Worm (Caenorhabditis elegans): ENCODE data around the gene lon-3.
A peak's percentile ranks its signal among the peaks of the same experiment; 100 is the strongest.

The lon-3 gene

DNA sequence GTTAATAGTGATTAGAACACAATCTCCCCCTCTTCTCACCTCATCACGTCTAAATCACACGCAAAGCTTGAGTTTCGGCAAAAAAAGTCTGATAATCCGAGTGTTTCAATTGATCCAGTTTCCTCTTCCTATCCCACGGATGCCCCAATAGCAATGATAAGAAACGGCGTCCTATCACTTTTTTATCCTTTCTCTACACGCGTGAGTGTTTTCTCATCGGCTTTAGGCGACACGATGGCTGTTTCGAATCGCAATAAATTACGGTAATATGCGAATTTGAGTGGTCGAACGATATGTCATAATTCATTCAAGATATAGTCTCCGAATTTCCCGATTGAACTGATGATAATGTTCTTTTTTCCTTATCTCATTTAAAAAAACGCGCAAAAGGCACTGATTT is 1.0 kb upstream of the lon-3 start:
- TF ChIP-seq fkh-6 (tag; optimal IDR thresholded peaks at IDR 0.05), result no peak
- TF ChIP-seq nfya-1 (tag; optimal IDR thresholded peaks at IDR 0.05), result no peak
- no peak for TF ChIP-seq ceh-2 (tag; optimal IDR thresholded peaks at IDR 0.05)
- no peak for TF ChIP-seq elt-2 (tag; optimal IDR thresholded peaks at IDR 0.05)
- TF ChIP-seq ceh-9 (tag; optimal IDR thresholded peaks at IDR 0.05), result no peak
- TF ChIP-seq hlh-8 (tag; optimal IDR thresholded peaks at IDR 0.05), result no peak

DNA sequence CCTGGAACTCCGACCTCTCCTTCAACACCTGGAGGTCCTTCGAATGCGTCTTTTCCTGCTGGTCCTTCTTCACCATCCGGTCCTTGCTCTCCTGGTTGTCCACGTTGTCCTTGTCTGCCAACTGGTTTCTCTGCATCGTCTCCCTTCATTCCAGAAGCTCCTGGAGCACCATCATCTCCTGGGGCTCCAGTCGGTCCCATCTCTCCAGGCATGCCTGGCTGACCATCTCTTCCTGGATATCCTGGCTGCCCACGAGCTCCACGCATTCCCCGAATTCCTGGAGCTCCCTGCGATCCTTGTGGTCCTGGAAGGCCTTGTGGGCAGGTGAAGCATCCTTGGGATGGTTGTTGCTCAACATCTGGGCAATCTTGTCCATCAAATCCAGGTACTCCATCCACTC is 697 bp downstream of the lon-3 start:
- no peak for TF ChIP-seq K02D7.2 (tag; optimal IDR thresholded peaks at IDR 0.05)
- peak; percentile 39 for TF ChIP-seq elt-4 (tag; optimal IDR thresholded peaks at IDR 0.05)
- no peak for TF ChIP-seq ahr-1 (tag; optimal IDR thresholded peaks at IDR 0.05)
- TF ChIP-seq F13H6.1 (tag; optimal IDR thresholded peaks at IDR 0.05), result no peak

DNA sequence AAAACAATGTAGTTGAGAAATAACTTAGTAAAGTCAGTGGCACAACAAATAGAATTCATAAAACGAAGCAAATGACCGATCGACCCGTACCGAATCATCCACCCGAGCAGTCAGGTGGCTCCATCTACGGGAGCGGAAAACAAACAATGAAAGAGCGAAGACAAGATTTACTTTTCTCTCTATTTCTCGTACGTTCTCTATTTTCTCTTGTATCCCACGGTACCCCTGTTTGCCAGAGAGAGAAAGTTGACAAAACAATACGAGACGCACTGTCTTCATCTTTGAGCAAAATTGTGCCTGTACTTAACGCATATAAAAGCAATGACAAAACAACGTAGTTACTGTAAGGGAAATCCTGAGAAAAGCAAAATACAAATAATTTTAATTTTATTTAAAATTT is 1.8 kb downstream of the lon-3 start:
- TF ChIP-seq unc-3 (GFP tag; conservative IDR thresholded peaks at IDR 0.05) (no peak), unc-3 (tag; optimal IDR thresholded peaks at IDR 0.05) (no peak), pat-9 (tag; optimal IDR thresholded peaks at IDR 0.05) (no peak), lin-11 (tag; optimal IDR thresholded peaks at IDR 0.05) (no peak), nhr-232 (tag; optimal IDR thresholded peaks at IDR 0.05) (no peak), Y22D7AL.16 (tag; optimal IDR thresholded peaks at IDR 0.05) (no peak), ceh-9 (tag; optimal IDR thresholded peaks at IDR 0.05) (no peak), npax-4 (tag; optimal IDR thresholded peaks at IDR 0.05) (no peak)

DNA sequence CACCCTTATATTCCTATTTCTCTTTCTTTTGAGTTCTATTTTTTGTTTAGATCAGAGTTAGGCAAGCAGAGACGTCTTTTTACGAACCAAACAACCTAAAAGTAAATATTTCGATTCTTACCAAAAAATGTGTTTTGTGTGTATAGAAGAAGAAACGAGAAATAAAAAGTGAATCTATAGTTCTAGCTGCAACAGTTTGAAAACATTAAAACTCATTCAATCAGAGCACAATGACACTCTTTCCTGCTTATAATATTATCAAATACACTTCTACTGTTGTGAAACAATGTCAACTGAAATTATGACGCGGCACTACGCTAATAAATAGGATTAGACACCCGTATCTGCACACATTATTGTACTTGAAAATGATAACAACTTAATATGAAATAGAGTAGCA is 2.6 kb downstream of the lon-3 start, which contains the start of gene ZK836.3:
Gene ZK836.3 (minus strand): TSS at position 101 of the 400 bp plus-strand sequence.
- TF ChIP-seq fax-1 (tag; optimal IDR thresholded peaks at IDR 0.05) (no peak), K02D7.2 (tag; optimal IDR thresholded peaks at IDR 0.05) (no peak)

DNA sequence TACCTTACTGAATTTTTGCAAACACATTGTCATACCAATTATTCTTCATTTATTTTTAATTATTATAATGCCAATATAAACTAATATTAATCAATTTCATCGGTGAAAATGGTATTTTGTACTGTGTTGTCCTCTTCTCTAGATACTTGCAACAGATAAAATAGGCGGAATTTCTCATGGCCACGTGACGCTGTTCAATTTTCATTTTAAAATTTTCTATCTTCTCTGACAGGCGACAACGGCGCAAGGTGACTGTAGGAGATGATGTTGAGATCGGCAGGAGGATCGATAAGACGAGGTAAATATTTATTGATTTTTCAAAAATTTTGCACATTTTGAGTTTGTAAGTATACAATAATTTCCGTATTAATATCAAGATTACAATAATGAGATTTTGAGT is 4.2 kb downstream of the lon-3 start, which contains the start of gene ogdh-2:
Gene ogdh-2 (plus strand): TSS at position 233 of the 400 bp plus-strand sequence.
- TF ChIP-seq ceh-48 (tag; optimal IDR thresholded peaks at IDR 0.05) (no peak), pqm-1 (tag; optimal IDR thresholded peaks at IDR 0.05) (no peak), npax-4 (tag; optimal IDR thresholded peaks at IDR 0.05) (no peak), fkh-10 (GFP tag; optimal IDR thresholded peaks at IDR 0.05) (no peak), pag-3 (tag; optimal IDR thresholded peaks at IDR 0.05; ENCODE audit: borderline replicate concordance) (no peak), hlh-6 (tag; optimal IDR thresholded peaks at IDR 0.05) (no peak), pha-4 (tag; optimal IDR thresholded peaks at IDR 0.05) (no peak), dmd-4 (tag; optimal IDR thresholded peaks at IDR 0.05; ENCODE audit: borderline replicate concordance) (no peak), ceh-22 (tag; optimal IDR thresholded peaks at IDR 0.05) (no peak), ceh-30 (tag; optimal IDR thresholded peaks at IDR 0.05) (no peak), tbx-7 (tag; optimal IDR thresholded peaks at IDR 0.05) (no peak), nhr-232 (tag; optimal IDR thresholded peaks at IDR 0.05) (no peak), hlh-13 (GFP tag; optimal IDR thresholded peaks at IDR 0.05) (no peak), sox-2 (GFP tag; IDR thresholded peaks at IDR 0.05) (no peak), ceh-24 (tag; optimal IDR thresholded peaks at IDR 0.05) (no peak)

DNA sequence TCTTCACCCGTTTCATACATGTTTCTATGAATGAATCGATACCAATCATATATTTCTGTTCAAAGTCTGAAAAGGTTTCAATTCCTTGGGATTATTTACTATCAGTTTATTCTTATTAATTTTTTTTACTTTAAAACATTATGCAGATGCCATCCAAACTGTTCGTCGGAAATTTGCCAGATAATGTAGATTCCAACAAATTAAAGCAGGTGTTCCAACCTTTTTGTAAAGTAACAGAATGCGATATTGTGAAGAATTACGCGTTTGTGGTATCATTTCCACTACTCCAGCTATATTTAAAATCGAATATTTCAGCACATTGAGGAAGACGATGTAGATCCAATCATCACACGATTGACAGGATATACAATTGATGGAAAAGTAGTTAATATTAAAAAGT is 6.3 kb downstream of the lon-3 start, which contains the start of gene rnp-1:
Gene rnp-1 (plus strand): TSS at position 145 of the 400 bp plus-strand sequence.
- no peak for TF ChIP-seq ceh-14 (tag; optimal IDR thresholded peaks at IDR 0.05)
- no peak for TF ChIP-seq unc-86 (tag; optimal IDR thresholded peaks at IDR 0.05)
- no peak for TF ChIP-seq unc-3 (GFP tag; conservative IDR thresholded peaks at IDR 0.05)
- TF ChIP-seq unc-3 (tag; optimal IDR thresholded peaks at IDR 0.05), result no peak
- no peak for TF ChIP-seq ref-2 (tag; optimal IDR thresholded peaks at IDR 0.05)
- TF ChIP-seq ama-1 (optimal IDR thresholded peaks at IDR 0.05), result peak; percentile 11
- no peak for TF ChIP-seq ceh-24 (tag; optimal IDR thresholded peaks at IDR 0.05)
